Worm (Caenorhabditis elegans): ENCODE data around the gene K07F5.8.

DNA sequence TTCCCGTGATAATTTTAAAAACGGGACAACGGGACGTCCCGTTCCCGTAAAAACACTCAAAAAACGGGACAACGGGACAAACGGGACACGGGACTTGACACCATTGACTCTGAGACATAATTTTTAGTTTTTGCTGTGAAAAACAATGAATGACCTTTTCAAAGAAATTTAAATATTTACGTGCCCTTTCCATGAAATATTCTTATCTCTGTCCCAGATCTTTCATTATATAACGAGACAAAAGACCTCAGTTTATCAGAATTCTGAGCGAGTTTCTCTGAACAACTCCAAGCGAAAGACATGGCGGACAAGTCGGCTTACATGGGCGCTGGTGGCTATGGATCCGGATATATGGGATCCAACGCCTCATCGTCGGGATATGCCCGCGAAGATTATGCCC, 5.8 kb downstream of the K07F5.8 start, which contains the start of gene nspd-2:
- TF ChIP-seq T22C8.4 (GFP tag; IDR thresholded peaks at IDR 0.05) (no peak), flt-1 (GFP tag; IDR thresholded peaks at IDR 0.05) (no peak), tab-1 (GFP tag; IDR thresholded peaks at IDR 0.05) (no peak), ztf-23 (GFP tag; IDR thresholded peaks at IDR 0.05) (no peak), ztf-29 (GFP tag; IDR thresholded peaks at IDR 0.05) (no peak)
